Fruit fly (Drosophila melanogaster) whole organism, wandering third instar larva: ENCODE measurements around the gene CG6171.
A peak's percentile ranks its signal among the peaks of the same experiment; 100 is the strongest.

Experiments
- Abd-B ChIP-seq: fragments of >200 bp; optimal IDR thresholded peaks from 2 replicates; lab custom pipeline; 2017; ENCODE audit warnings: missing biosample characterization, missing genetic modification characterization
- CG32264 ChIP-seq: fragments of 200-800 bp; sonication (Bioruptor generic); optimal IDR thresholded peaks from 2 replicates; lab custom pipeline; 2016; ENCODE audit warnings: missing biosample characterization, missing genetic modification characterization
- CG9705 ChIP-seq: fragments of 200-800 bp; sonication (Bioruptor generic); optimal IDR thresholded peaks from 2 replicates; lab custom pipeline; 2018; ENCODE audit warnings: missing biosample characterization, mild to moderate bottlenecking, missing genetic modification characterization
- CrebA ChIP-seq: fragments of 200-800 bp; sonication (Bioruptor generic); optimal IDR thresholded peaks from 2 replicates; lab custom pipeline; 2016; ENCODE audit warnings: missing biosample characterization, mild to moderate bottlenecking, missing genetic modification characterization, borderline replicate concordance
- Dfd ChIP-seq: fragments of >200 bp; optimal IDR thresholded peaks from 2 replicates; lab custom pipeline; 2017; ENCODE audit warnings: missing biosample characterization, missing genetic modification characterization
- Dif ChIP-seq: fragments of 200-275, 200-300 bp; sonication (Bioruptor generic); optimal IDR thresholded peaks from 2 replicates; lab custom pipeline; 2018; ENCODE audit warnings: missing biosample characterization, missing genetic modification characterization; ENCODE audit not compliant: partially characterized antibody
- GATAd ChIP-seq: sonication (Bioruptor generic); optimal IDR thresholded peaks from 2 replicates; lab custom pipeline; 2016; ENCODE audit warnings: missing biosample characterization, missing genetic modification characterization
- HLH106 ChIP-seq: fragments of 200-800 bp; optimal IDR thresholded peaks from 3 replicates; lab custom pipeline; 2019; ENCODE audit warnings: missing biosample characterization, mild to moderate bottlenecking, missing genetic modification characterization, moderate library complexity
- Hnf4 ChIP-seq: fragments of 200-800 bp; sonication (Bioruptor generic); optimal IDR thresholded peaks from 2 replicates; lab custom pipeline; 2016; ENCODE audit warnings: missing biosample characterization, mild to moderate bottlenecking, missing genetic modification characterization
- Hr83 ChIP-seq: fragments of 200-300 bp; sonication (Bioruptor generic); optimal IDR thresholded peaks from 2 replicates; lab custom pipeline; 2016; ENCODE audit warnings: missing biosample characterization, mild to moderate bottlenecking, missing genetic modification characterization, moderate library complexity; ENCODE audit not compliant: poor library complexity, severe bottlenecking
- Jra ChIP-seq: sonication (Bioruptor generic); optimal IDR thresholded peaks from 2 replicates; lab custom pipeline; 2016; ENCODE audit warnings: missing biosample characterization, missing genetic modification characterization
- Mio ChIP-seq: sonication (Bioruptor generic); optimal IDR thresholded peaks from 2 replicates; lab custom pipeline; 2016; ENCODE audit warnings: missing biosample characterization, missing genetic modification characterization
- Myc ChIP-seq: fragments of >200 bp; optimal IDR thresholded peaks from 2 replicates; lab custom pipeline; 2017
- N ChIP-seq: fragments of >200 bp; optimal IDR thresholded peaks from 2 replicates; lab custom pipeline; 2018; ENCODE audit warnings: missing biosample characterization, missing external identifiers, missing genetic modification characterization
- OdsH ChIP-seq: fragments of 200-800 bp; sonication (Bioruptor generic); optimal IDR thresholded peaks from 2 replicates; lab custom pipeline; 2016; ENCODE audit warnings: missing biosample characterization, mild to moderate bottlenecking, missing genetic modification characterization
- Vsx2 ChIP-seq: fragments of 200-300, 225-300 bp; sonication (Bioruptor generic); optimal IDR thresholded peaks from 2 replicates; lab custom pipeline; 2018; ENCODE audit warnings: missing biosample characterization, missing genetic modification characterization; ENCODE audit not compliant: partially characterized antibody
- br ChIP-seq: fragments of 200-800 bp; sonication (Bioruptor generic); optimal IDR thresholded peaks from 2 replicates; lab custom pipeline; 2016; ENCODE audit warnings: missing biosample characterization, missing genetic modification characterization
- brk ChIP-seq: fragments of 200-800 bp; sonication (Bioruptor generic); optimal IDR thresholded peaks from 2 replicates; lab custom pipeline; 2016; ENCODE audit warnings: missing biosample characterization, mild to moderate bottlenecking, missing genetic modification characterization
- dl ChIP-seq, 2 experiments: fragments of 175-275, 200-275 bp in 1 of 2; fragments of 200-275 bp in 1 of 2; sonication (Bioruptor generic); optimal IDR thresholded peaks; lab custom pipeline; 2018; ENCODE audit warnings: mild to moderate bottlenecking in 2 of 2, missing biosample characterization in 2 of 2, missing genetic modification characterization in 2 of 2, moderate library complexity in 2 of 2; ENCODE audit not compliant: partially characterized antibody in 2 of 2, insufficient read depth in 1 of 2
- dmrt93B ChIP-seq: fragments of 200-800 bp; sonication (Bioruptor generic); optimal IDR thresholded peaks from 2 replicates; lab custom pipeline; 2018; ENCODE audit warnings: missing biosample characterization, mild to moderate bottlenecking, missing genetic modification characterization
- dsf ChIP-seq: sonication (Bioruptor generic); optimal IDR thresholded peaks from 2 replicates; lab custom pipeline; 2016; ENCODE audit warnings: missing biosample characterization, missing genetic modification characterization, borderline replicate concordance
- ey ChIP-seq: fragments of 200-800 bp; sonication (Bioruptor generic); optimal IDR thresholded peaks from 2 replicates; lab custom pipeline; 2016; ENCODE audit warnings: missing biosample characterization, missing genetic modification characterization
- foxo ChIP-seq, 2 experiments: fragments of 200-800 bp; sonication (Bioruptor generic); optimal IDR thresholded peaks; 2 replicates in 1 of 2; 3 replicates in 1 of 2; lab custom pipeline; 2016 to 2017; ENCODE audit warnings: missing biosample characterization in 2 of 2, missing genetic modification characterization in 2 of 2
- fru ChIP-seq: fragments of 200-800 bp; sonication (Bioruptor generic); optimal IDR thresholded peaks from 3 replicates; lab custom pipeline; 2016; ENCODE audit warnings: missing biosample characterization, mild to moderate bottlenecking, missing genetic modification characterization
- h ChIP-seq: fragments of 200-800 bp; sonication (Bioruptor generic); optimal IDR thresholded peaks from 3 replicates; lab custom pipeline; 2016; ENCODE audit warnings: missing biosample characterization, mild to moderate bottlenecking, missing genetic modification characterization
- jim ChIP-seq: fragments of 175-275, 200-325 bp; sonication (Bioruptor generic); optimal IDR thresholded peaks from 2 replicates; lab custom pipeline; 2016; ENCODE audit warnings: missing biosample characterization, mild to moderate bottlenecking, missing genetic modification characterization
- lola ChIP-seq: fragments of >200 bp; optimal IDR thresholded peaks from 2 replicates; lab custom pipeline; 2017; ENCODE audit warnings: missing biosample characterization, missing genetic modification characterization
- pan ChIP-seq: fragments of >200 bp; optimal IDR thresholded peaks from 2 replicates; lab custom pipeline; 2017
- psq ChIP-seq: fragments of 200-800 bp; sonication (Bioruptor generic); optimal IDR thresholded peaks from 3 replicates; lab custom pipeline; 2017; ENCODE audit warnings: missing biosample characterization, mild to moderate bottlenecking, missing genetic modification characterization, moderate library complexity
- rgr ChIP-seq: fragments of 200-800 bp; sonication (Bioruptor generic); optimal IDR thresholded peaks from 3 replicates; lab custom pipeline; 2016; ENCODE audit warnings: missing biosample characterization, mild to moderate bottlenecking, missing genetic modification characterization
- sage ChIP-seq: fragments of 200-800 bp; sonication (Bioruptor generic); optimal IDR thresholded peaks from 2 replicates; lab custom pipeline; 2016; ENCODE audit warnings: missing biosample characterization, mild to moderate bottlenecking, missing genetic modification characterization
- sv ChIP-seq: fragments of 200-800 bp; sonication (Bioruptor generic); optimal IDR thresholded peaks from 3 replicates; lab custom pipeline; 2016; ENCODE audit warnings: missing biosample characterization, missing genetic modification characterization
- tai ChIP-seq: sonication (Bioruptor generic); optimal IDR thresholded peaks from 2 replicates; lab custom pipeline; 2016; ENCODE audit warnings: missing biosample characterization, missing genetic modification characterization

Gene CG6171

DNA sequence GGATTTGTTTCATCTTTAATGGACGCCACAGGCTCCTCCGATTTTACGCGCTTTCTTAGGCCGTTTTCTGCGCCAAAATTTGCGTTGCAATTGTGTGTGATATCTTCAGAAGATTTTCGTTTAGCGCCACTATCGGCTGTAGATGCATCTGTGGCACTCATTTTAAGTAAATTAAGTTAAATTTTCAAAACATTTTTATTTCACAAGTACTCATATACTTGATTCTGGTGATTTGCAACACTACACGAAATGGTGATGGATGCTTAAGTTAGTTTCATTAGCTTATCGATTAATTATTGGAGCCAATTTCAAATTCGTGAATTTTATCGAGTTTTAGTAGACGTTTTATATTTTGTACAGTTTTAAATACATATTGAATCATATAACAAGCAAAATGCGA lies at the start of gene CG6171:
CG6171 (minus strand) TSS at position 250 of the 400 bp plus-strand sequence.
- TF ChIP-seq foxo (GFP tag; optimal IDR thresholded peaks at IDR 0.05; lab: Kevin White, UChicago) (no peak), lola (GFP tag; lab: Kevin White, UChicago) (peak; percentile 22), N (GFP tag; lab: Kevin White, UChicago) (no peak), CG9705 (GFP tag; lab: Kevin White, UChicago) (no peak), Hr83 (peak; percentile 23), rgr (peak; percentile 36)

- TF ChIP-seq br (GFP tag; lab: Kevin White, UChicago) (no peak), Jra (peak; percentile 30)
These were observed 47.3 kb upstream of the CG6171 start for dm6 chr3R:15410689-15411587.

DNA sequence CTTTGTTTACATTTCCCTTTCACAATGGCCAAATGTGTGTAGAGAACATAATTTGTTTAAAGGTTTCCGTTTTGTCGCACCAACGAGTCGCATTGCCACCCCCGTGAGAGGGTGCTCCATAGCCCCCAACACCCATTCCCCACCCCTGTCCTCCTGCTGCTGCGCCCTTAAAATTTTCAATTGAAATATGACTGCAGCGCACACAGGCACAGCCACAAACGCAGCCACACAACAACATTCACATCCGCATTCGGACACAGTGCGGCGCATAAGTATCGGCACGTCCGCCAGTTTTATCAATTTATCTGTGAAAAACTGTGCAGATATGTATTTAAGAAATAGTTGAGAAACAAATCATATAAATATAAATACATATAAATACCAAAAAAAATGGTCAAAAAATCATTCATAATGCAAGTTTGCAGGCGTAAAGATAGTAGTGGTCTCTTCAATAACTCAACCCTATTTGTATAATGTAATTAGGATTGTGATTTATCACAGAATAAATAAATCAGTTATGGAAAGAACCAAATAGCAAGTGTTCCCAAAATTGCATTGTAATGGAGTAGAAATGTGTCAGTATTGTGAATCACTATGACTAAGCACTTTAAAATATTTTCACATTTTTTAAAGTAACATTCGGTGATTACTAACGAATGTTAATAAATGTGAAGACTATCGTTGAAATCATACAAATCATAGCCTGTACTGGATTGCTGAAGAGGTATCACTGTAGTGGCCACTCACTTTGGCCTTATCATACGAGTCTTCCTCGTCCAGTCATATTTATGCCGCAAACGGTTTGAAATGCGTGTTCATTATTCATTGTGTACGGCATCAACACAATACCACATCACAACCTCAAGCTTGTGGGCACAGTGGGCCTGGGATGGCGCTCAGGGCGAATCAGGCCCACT lies 46.4 kb upstream of the CG6171 start:
- TF ChIP-seq h (GFP tag; lab: Kevin White, UChicago) (no peak), psq (GFP tag; lab: Kevin White, UChicago) (peak; percentile 24), ey (no peak), GATAd (no peak), lola (GFP tag; lab: Kevin White, UChicago) (no peak), rgr (no peak), CG32264 (no peak), fru (GFP tag; lab: Kevin White, UChicago) (no peak), dl (GFP tag; optimal IDR thresholded peaks at IDR 0.05; lab: Kevin White, UChicago; ENCODE audit: insufficient read depth in 1 of 2, partially characterized antibody in 2 of 2) (no peak), HLH106 (tag; lab: Kevin White, UChicago) (peak; percentile 31), CG9705 (GFP tag; lab: Kevin White, UChicago) (no peak), jim (GFP tag; lab: Kevin White, UChicago) (no peak), dmrt93B (GFP tag; lab: Kevin White, UChicago) (no peak), dsf (GFP tag; lab: Kevin White, UChicago) (no peak), foxo (GFP tag; optimal IDR thresholded peaks at IDR 0.05; lab: Kevin White, UChicago) (peak in 1 of 2 experiments; percentile 40), Vsx2 (GFP tag; lab: Kevin White, UChicago) (no peak), N (GFP tag; lab: Kevin White, UChicago) (no peak)

dm6 chr3R:15409110-15409771 lies 45.6 kb upstream of the CG6171 start:
- TF ChIP-seq ey (peak; percentile 16), h (GFP tag; lab: Kevin White, UChicago) (peak; percentile 34), fru (GFP tag; lab: Kevin White, UChicago) (peak; percentile 27), GATAd (no peak), dl (GFP tag; optimal IDR thresholded peaks at IDR 0.05; lab: Kevin White, UChicago; ENCODE audit: insufficient read depth in 1 of 2, partially characterized antibody in 2 of 2) (no peak), foxo (GFP tag; optimal IDR thresholded peaks at IDR 0.05; lab: Kevin White, UChicago) (peak in 1 of 2 experiments; percentile 29), brk (GFP tag; lab: Kevin White, UChicago) (peak; percentile 1), HLH106 (tag; lab: Kevin White, UChicago) (peak; percentile 1), Jra (peak; percentile 10), Hr83 (peak; percentile 34)

DNA sequence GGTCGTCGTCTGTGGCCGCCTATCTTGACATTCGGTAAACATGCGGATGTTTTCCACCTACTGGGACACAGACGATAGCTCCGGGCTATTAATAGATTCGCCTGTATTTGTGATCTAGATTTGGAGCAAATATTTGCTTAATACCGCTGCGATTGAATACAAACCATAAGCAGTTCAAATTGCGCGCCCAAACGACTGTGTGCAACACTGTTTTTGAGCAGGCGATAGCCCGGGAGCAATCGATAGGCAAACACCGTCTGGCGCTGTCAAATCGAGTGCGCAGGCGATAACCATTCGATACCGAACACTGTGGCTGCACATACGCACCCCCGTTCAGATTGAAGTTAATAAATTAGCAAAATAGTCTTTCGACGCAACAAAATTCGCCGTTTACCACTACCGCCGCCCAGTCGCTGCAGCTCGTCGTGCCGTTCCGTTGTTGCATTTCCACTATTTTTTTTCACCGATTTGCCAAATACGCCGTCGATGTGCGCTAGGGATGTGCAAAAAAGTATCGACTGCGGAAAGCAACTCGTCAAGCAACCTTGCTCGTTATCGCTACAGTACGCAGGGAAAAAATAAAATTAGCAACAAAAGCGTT lies 44.6 kb upstream of the CG6171 start, which contains the start of gene Atx2:
Atx2 (plus strand) TSS at position 293 of the 601 bp plus-strand sequence.
- TF ChIP-seq Dfd (no peak), dmrt93B (GFP tag; lab: Kevin White, UChicago) (peak; percentile 17), rgr (peak; percentile 2), Dif (no peak), Jra (no peak), fru (GFP tag; lab: Kevin White, UChicago) (peak; percentile 41), Mio (GFP tag; lab: Kevin White, UChicago) (no peak), lola (GFP tag; lab: Kevin White, UChicago) (no peak), h (GFP tag; lab: Kevin White, UChicago) (peak; percentile 64), sage (GFP tag; lab: Kevin White, UChicago) (no peak), CG32264 (no peak), ey (no peak), N (GFP tag; lab: Kevin White, UChicago) (no peak), Myc (lab: Kevin White, UChicago) (peak; percentile 13), Hnf4 (GFP tag; lab: Kevin White, UChicago) (peak; percentile 59), tai (GFP tag; lab: Kevin White, UChicago) (no peak), OdsH (GFP tag; lab: Kevin White, UChicago) (peak; percentile 35), foxo (GFP tag; optimal IDR thresholded peaks at IDR 0.05; lab: Kevin White, UChicago) (peak in 1 of 2 experiments; percentile 50), CrebA (GFP tag; lab: Kevin White, UChicago) (no peak), pan (lab: Kevin White, UChicago) (no peak), jim (GFP tag; lab: Kevin White, UChicago) (no peak), Abd-B (GFP tag; lab: Kevin White, UChicago) (no peak), Vsx2 (GFP tag; lab: Kevin White, UChicago) (no peak), sv (GFP tag; lab: Kevin White, UChicago) (peak; percentile 16)
